Fruit fly (Drosophila melanogaster): Measurements from ENCODE around the gene CG14563.
A peak's percentile ranks its signal among the peaks of the same experiment; 100 is the strongest.

The CG14563 gene

DNA sequence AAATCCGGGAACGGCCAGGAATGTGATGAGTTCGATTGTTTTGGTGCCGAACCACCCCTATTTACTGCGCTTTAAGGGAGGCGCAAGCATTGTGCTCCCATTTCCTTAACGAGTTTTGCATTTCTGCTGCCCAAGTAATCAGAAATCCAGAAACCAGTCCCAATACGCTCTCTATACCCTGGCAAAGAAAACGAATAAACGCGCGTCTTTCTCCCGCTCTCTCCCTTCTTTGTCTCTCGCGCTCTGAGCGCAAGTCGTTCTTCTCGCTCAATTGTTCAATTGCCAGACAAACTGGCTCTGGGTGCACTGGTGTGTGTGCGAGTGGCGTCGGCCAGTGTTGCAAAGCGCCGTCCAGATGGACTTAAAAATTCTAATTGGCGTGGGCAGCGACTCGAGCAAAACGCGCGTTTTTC is 38.2 kb upstream of the CG14563 start (continued):
- peak; percentile 48 to 81 for TF ChIP-seq tll (GFP tag; optimal IDR thresholded peaks at IDR 0.05)
- peak; percentile 99 for TF ChIP-seq chn (GFP tag; optimal IDR thresholded peaks at IDR 0.05)
- TF ChIP-seq pum (GFP tag; optimal IDR thresholded peaks at IDR 0.05) = peak; percentile 99
- peak; percentile 98 for TF ChIP-seq tin (GFP tag; optimal IDR thresholded peaks at IDR 0.05)
- TF ChIP-seq bsh (GFP tag; optimal IDR thresholded peaks at IDR 0.05) = peak; percentile 63 to 98
- TF ChIP-seq CG9876 (GFP tag; optimal IDR thresholded peaks at IDR 0.05) = peak; percentile 97
- peak; percentile 97 for TF ChIP-seq Mes4 (GFP tag; optimal IDR thresholded peaks at IDR 0.05)
- peak; percentile 96 for TF ChIP-seq CG11398 (GFP tag; optimal IDR thresholded peaks at IDR 0.05)
- peak; percentile 27 for TF ChIP-seq CG8478 (optimal IDR thresholded peaks at IDR 0.05)
- peak; percentile 96 for TF ChIP-seq PHDP (tag; optimal IDR thresholded peaks at IDR 0.05)
- TF ChIP-seq twi (tag; optimal IDR thresholded peaks at IDR 0.05) = peak; percentile 90
- TF ChIP-seq CG6175 (GFP tag; IDR thresholded peaks at IDR 0.05) = peak; percentile 97
- TF ChIP-seq HLHmδ (GFP tag; optimal IDR thresholded peaks at IDR 0.05) = peak; percentile 25
- peak; percentile 39 for TF ChIP-seq Dref (GFP tag; IDR thresholded peaks at IDR 0.05)
- peak; percentile 98 for TF ChIP-seq ase (GFP tag; IDR thresholded peaks at IDR 0.05)
- TF ChIP-seq CG15269 (tag; optimal IDR thresholded peaks at IDR 0.05) = peak; percentile 94
- TF ChIP-seq tio (GFP tag; optimal IDR thresholded peaks at IDR 0.05) = peak; percentile 95
- peak in 1 of 2 experiments; percentile 81 for TF ChIP-seq Hr78 (GFP tag; optimal IDR thresholded peaks at IDR 0.05)
- peak; percentile 84 for TF ChIP-seq CG9437 (GFP tag; optimal IDR thresholded peaks at IDR 0.05)
- peak; percentile 96 for TF ChIP-seq CG18599 (GFP tag; optimal IDR thresholded peaks at IDR 0.05)
- peak; percentile 98 for TF ChIP-seq CG9932 (GFP tag; IDR thresholded peaks at IDR 0.05)
- TF ChIP-seq cg (GFP tag; optimal IDR thresholded peaks at IDR 0.05) = peak; percentile 84
- TF ChIP-seq CG17359 (tag; optimal IDR thresholded peaks at IDR 0.05) = peak; percentile 96
- TF ChIP-seq CG3847 (GFP tag; IDR thresholded peaks at IDR 0.05) = peak; percentile 97
- peak; percentile 99 for TF ChIP-seq vvl (GFP tag; IDR thresholded peaks at IDR 0.05)
- peak; percentile 96 for TF ChIP-seq CG3407 (GFP tag; optimal IDR thresholded peaks at IDR 0.05)
- TF ChIP-seq CG17912 (GFP tag; optimal IDR thresholded peaks at IDR 0.05) = peak; percentile 36
- peak; percentile 15 for TF ChIP-seq BEAF-32 (GFP tag; optimal IDR thresholded peaks at IDR 0.05)
- peak; percentile 97 for TF ChIP-seq CG11247 (GFP tag; IDR thresholded peaks at IDR 0.05)
- peak; percentile 94 for TF ChIP-seq dm (GFP tag; optimal IDR thresholded peaks at IDR 0.05)
- TF ChIP-seq sqz (GFP tag; optimal IDR thresholded peaks at IDR 0.05) = peak; percentile 48
- TF ChIP-seq Abd-B (GFP tag; optimal IDR thresholded peaks at IDR 0.05) = peak; percentile 98
- peak; percentile 96 for TF ChIP-seq CG2202 (tag; optimal IDR thresholded peaks at IDR 0.05)
- TF ChIP-seq sna (GFP tag; IDR thresholded peaks at IDR 0.05; ENCODE audit: partially characterized antibody) = no peak
- TF ChIP-seq danr (GFP tag; IDR thresholded peaks at IDR 0.05) = peak; percentile 97
- TF ChIP-seq Fer1 (GFP tag; optimal IDR thresholded peaks at IDR 0.05) = peak; percentile 91
- TF ChIP-seq dati (GFP tag; IDR thresholded peaks at IDR 0.05) = peak; percentile 97
- peak; percentile 30; the same call in 1 of the 2 replicates for TF ChIP-seq Bgb (GFP tag; IDR thresholded peaks at IDR 0.05; ENCODE audit: partially characterized antibody)
- TF ChIP-seq CG6689 (GFP tag; IDR thresholded peaks at IDR 0.05) = peak; percentile 98
- peak; percentile 99 for TF ChIP-seq ara (GFP tag; IDR thresholded peaks at IDR 0.05)
- TF ChIP-seq CG18262 (tag; optimal IDR thresholded peaks at IDR 0.05) = peak; percentile 97
- TF ChIP-seq p53 (GFP tag; optimal IDR thresholded peaks at IDR 0.05) = peak; percentile 95
- TF ChIP-seq her (GFP tag; optimal IDR thresholded peaks at IDR 0.05) = peak; percentile 96
- peak; percentile 98 for TF ChIP-seq CG2199 (GFP tag; IDR thresholded peaks at IDR 0.05)
- peak; percentile 94 for TF ChIP-seq Elba2 (GFP tag; optimal IDR thresholded peaks at IDR 0.05)
- TF ChIP-seq CG8388 (GFP tag; optimal IDR thresholded peaks at IDR 0.05) = peak; percentile 96
- TF ChIP-seq unc-4 (GFP tag; IDR thresholded peaks at IDR 0.05; ENCODE audit: partially characterized antibody) = peak; percentile 51
- peak; percentile 100 for TF ChIP-seq Ets65A (GFP tag)
- peak; percentile 95 for TF ChIP-seq CG43689 (GFP tag; IDR thresholded peaks at IDR 0.05)
- TF ChIP-seq CG16863 (GFP tag; optimal IDR thresholded peaks at IDR 0.05) = peak; percentile 98
- TF ChIP-seq CG1647 (GFP tag; optimal IDR thresholded peaks at IDR 0.05) = peak; percentile 94

Data from whole organism, embryonic.